Worm (Caenorhabditis elegans) whole organism, L1 larva: ENCODE results near the gene mam-2.

Experiments
- ama-1 ChIP-seq: fragments of 150-350 bp; optimal IDR thresholded peaks from 2 replicates; lab custom pipeline; 2014
- egl-27 ChIP-seq, 2 experiments: fragments of 150-350 bp in 1 of 2; sonication (generic microtip); optimal IDR thresholded peaks; 3 replicates each; lab custom pipeline; 2017 to 2018; ENCODE audit warnings: missing biosample characterization in 2 of 2, missing genetic modification characterization in 2 of 2, missing genetic modification reagents in 2 of 2
- lsy-2 ChIP-seq, 2 experiments: fragments of 150-350 bp; optimal IDR thresholded peaks; 2 replicates each; lab custom pipeline; 2014; ENCODE audit warnings: missing biosample characterization in 2 of 2, missing genetic modification characterization in 2 of 2
- nhr-90 ChIP-seq: sonication (generic microtip); optimal IDR thresholded peaks from 2 replicates; lab custom pipeline; 2016; ENCODE audit warnings: mild to moderate bottlenecking, missing genetic modification characterization, missing compliant biosample characterization; ENCODE audit not compliant: poor library complexity
- pax-3 ChIP-seq: fragments of 200-800 bp; sonication (Bioruptor generic); optimal IDR thresholded peaks from 2 replicates; lab custom pipeline; 2018; ENCODE audit warnings: mild to moderate bottlenecking, missing genetic modification characterization, moderate library complexity, missing compliant biosample characterization
- skn-1 ChIP-seq: fragments of 150-350 bp; optimal IDR thresholded peaks from 2 replicates; lab custom pipeline; 2014; ENCODE audit warnings: missing biosample characterization, missing genetic modification characterization

ce11 chrIV:9982226-9982794 is 685 bp upstream of the mam-2 start, which contains the start of gene rrp-1:
- TF ChIP-seq egl-27 (tag; optimal IDR thresholded peaks at IDR 0.05; lab: Kevin White, UChicago) (no peak), lsy-2 (tag; optimal IDR thresholded peaks at IDR 0.05; lab: Kevin White, UChicago) (no peak), ama-1 (lab: Kevin White, UChicago) (no peak), skn-1 (tag; lab: Kevin White, UChicago) (no peak), pax-3 (tag; lab: Kevin White, UChicago) (no peak), nhr-90 (no peak)
